Worm (Caenorhabditis elegans) whole organism, early embryonic: Measurements from ENCODE around the gene F19B6.3.

Experiments used
- B0310.2 ChIP-seq: sonication (generic microtip); optimal IDR thresholded peaks from 2 replicates; lab custom pipeline; 2016; ENCODE audit warnings: mild to moderate bottlenecking, missing genetic modification characterization, missing compliant biosample characterization
- F13C5.2 ChIP-seq: sonication (generic microtip); optimal IDR thresholded peaks from 2 replicates; lab custom pipeline; 2017; ENCODE audit warnings: mild to moderate bottlenecking, missing genetic modification characterization, inconsistent platforms, missing compliant biosample characterization
- aly-1 ChIP-seq: sonication (generic microtip); optimal IDR thresholded peaks from 2 replicates; lab custom pipeline; 2016; ENCODE audit warnings: missing genetic modification characterization, missing compliant biosample characterization
- ama-1 ChIP-seq: fragments of 150-350 bp; optimal IDR thresholded peaks from 2 replicates; lab custom pipeline; 2014
- ceh-13 ChIP-seq: fragments of 200-800 bp; sonication (Bioruptor generic); optimal IDR thresholded peaks from 2 replicates; lab custom pipeline; 2018; ENCODE audit warnings: mild to moderate bottlenecking, missing genetic modification characterization, missing compliant biosample characterization
- ceh-36 ChIP-seq: sonication (generic microtip); optimal IDR thresholded peaks from 2 replicates; lab custom pipeline; 2016; ENCODE audit warnings: missing genetic modification characterization, inconsistent platforms, missing compliant biosample characterization
- ets-7 ChIP-seq: sonication (generic microtip); optimal IDR thresholded peaks from 2 replicates; lab custom pipeline; 2016; ENCODE audit warnings: missing genotype, missing genetic modification characterization, missing compliant biosample characterization
- flt-1 ChIP-seq: fragments of 200-800 bp; sonication (Bioruptor generic); IDR thresholded peaks from 2 replicates; pipeline ENCODE4 v1.3.6; 2022; ENCODE audit warnings: missing genetic modification characterization, missing compliant biosample characterization
- hmbx-1 ChIP-seq: sonication (generic microtip); optimal IDR thresholded peaks from 2 replicates; lab custom pipeline; 2016; ENCODE audit warnings: mild to moderate bottlenecking, missing genetic modification characterization, missing compliant biosample characterization
- hmg-4 ChIP-seq: fragments of 200-800 bp; sonication (Bioruptor generic); optimal IDR thresholded peaks from 2 replicates; lab custom pipeline; 2018; ENCODE audit warnings: mild to moderate bottlenecking, missing genetic modification characterization, missing compliant biosample characterization
- hnd-1 ChIP-seq: sonication (generic microtip); optimal IDR thresholded peaks from 2 replicates; lab custom pipeline; 2016; ENCODE audit warnings: missing genetic modification characterization, missing compliant biosample characterization
- pes-1 ChIP-seq: fragments of 200-800 bp; sonication (Bioruptor generic); IDR thresholded peaks from 2 replicates; pipeline ENCODE4 v1.3.6; 2022; ENCODE audit warnings: missing genetic modification reagents, missing genetic modification characterization, missing compliant biosample characterization
- scrt-1 ChIP-seq: fragments of 200-800 bp; sonication (Bioruptor generic); IDR thresholded peaks from 2 replicates; pipeline ENCODE4 v1.3.6; 2022; ENCODE audit warnings: missing genetic modification characterization, missing compliant biosample characterization
- sea-1 ChIP-seq: fragments of 200-800 bp; sonication (Bioruptor generic); conservative IDR thresholded peaks from 2 replicates; pipeline ENCODE4 v1.3.6; 2022; ENCODE audit warnings: missing genetic modification characterization, missing compliant biosample characterization
- tbx-11 ChIP-seq: fragments of 200-800 bp; sonication (Bioruptor generic); IDR thresholded peaks from 2 replicates; pipeline ENCODE4 v1.3.6; 2022; ENCODE audit warnings: missing genetic modification characterization, missing compliant biosample characterization
- tbx-37 ChIP-seq: fragments of 200-800 bp; sonication (Bioruptor generic); conservative IDR thresholded peaks from 2 replicates; pipeline ENCODE4 v1.3.6; 2022; ENCODE audit warnings: missing genetic modification reagents, missing genetic modification characterization, missing compliant biosample characterization
- tra-4 ChIP-seq: sonication (generic microtip); optimal IDR thresholded peaks from 2 replicates; lab custom pipeline; 2017; ENCODE audit warnings: missing genetic modification characterization, missing compliant biosample characterization

The F19B6.3 gene

DNA sequence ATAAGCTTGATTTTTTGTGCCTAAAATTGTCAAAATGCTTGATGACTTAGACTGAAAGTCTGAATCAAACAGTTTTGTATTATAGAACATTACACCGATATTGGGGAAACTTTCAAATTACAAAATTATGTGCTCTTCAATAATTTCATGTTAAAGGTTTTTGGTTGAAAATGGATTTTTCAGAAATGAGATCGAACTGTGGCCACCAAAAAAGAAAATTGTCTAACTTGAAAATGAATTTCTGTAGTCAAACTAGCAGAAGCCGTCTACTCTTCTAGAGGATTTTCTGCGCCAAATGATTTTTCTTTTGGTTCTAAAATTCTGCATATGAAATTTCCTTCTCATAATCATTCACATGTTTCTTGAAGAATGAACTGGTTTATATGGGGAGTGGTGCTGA, 13.9 kb downstream of the F19B6.3 start:
- TF ChIP-seq ets-7 (tag; lab: Kevin White, UChicago) = no peak
- no peak for TF ChIP-seq tra-4 (tag; lab: Kevin White, UChicago)
- TF ChIP-seq B0310.2 = no peak
- TF ChIP-seq tbx-37 (GFP tag; lab: Robert Waterston, UW) = no peak
- no peak for TF ChIP-seq F13C5.2

DNA sequence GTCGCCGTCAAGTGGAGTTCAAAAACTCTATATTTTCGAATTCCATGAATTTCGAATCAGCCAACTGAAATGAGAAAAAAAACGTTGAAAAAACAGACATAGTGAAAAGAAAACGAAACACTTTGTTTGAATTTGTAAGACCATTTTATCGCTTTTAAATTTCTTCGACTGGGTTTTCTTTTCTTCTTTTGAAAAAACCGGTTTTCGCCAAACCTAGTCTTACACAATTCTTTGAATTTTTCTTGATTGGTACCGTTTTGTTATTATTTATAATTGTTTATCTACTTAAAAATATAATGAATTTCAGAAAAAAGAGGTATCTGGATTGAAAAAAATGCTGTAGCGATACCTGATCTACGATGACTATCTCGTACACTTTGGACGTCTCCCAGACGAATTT, 22.6 kb downstream of the F19B6.3 start, which contains the start of gene best-22:
Gene best-22 (plus strand): TSS at position 301 of the 400 bp plus-strand sequence.
- TF ChIP-seq tra-4 (tag; lab: Kevin White, UChicago) (no peak), hmg-4 (GFP tag; lab: Kevin White, UChicago) (no peak), B0310.2 (no peak), scrt-1 (GFP tag; lab: Robert Waterston, UW) (no peak)

DNA sequence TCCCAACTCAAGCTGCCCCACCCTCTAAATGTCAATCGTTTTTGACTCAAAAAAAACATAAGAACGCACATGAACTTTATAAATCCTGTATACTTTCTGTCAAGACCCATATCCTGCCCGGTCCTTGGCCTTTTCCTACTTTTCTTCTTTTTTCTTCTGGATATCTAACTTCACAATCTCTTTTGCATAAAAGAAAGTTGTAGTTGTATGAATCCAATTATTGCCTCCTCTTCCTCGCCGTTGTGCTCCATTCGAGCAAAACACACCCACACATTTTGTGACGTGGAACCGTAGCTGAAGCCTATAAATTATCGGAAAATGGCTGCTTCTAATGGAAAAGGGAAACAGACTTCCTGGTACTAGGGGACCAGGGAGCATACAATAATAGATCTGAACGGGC, 23.2 kb downstream of the F19B6.3 start:
- no peak for TF ChIP-seq pes-1 (GFP tag; lab: Robert Waterston, UW)
- TF ChIP-seq hnd-1 (tag; lab: Kevin White, UChicago) = no peak
- no peak for TF ChIP-seq tbx-11 (GFP tag; lab: Robert Waterston, UW)
- TF ChIP-seq flt-1 (GFP tag; lab: Robert Waterston, UW) = no peak
- no peak for TF ChIP-seq tbx-37 (GFP tag; lab: Robert Waterston, UW)
- TF ChIP-seq tra-4 (tag; lab: Kevin White, UChicago) = no peak
- no peak for TF ChIP-seq ets-7 (tag; lab: Kevin White, UChicago)
- no peak for TF ChIP-seq ama-1 (lab: Kevin White, UChicago)
- TF ChIP-seq hmbx-1 (tag; lab: Kevin White, UChicago) = no peak
- no peak for TF ChIP-seq aly-1 (tag; lab: Kevin White, UChicago)
- TF ChIP-seq ceh-13 (GFP tag; lab: Kevin White, UChicago) = no peak
- TF ChIP-seq ceh-36 (tag; lab: Kevin White, UChicago) = no peak
- TF ChIP-seq F13C5.2 = no peak
- TF ChIP-seq scrt-1 (GFP tag; lab: Robert Waterston, UW) = no peak
- TF ChIP-seq B0310.2 = no peak
- TF ChIP-seq hmg-4 (GFP tag; lab: Kevin White, UChicago) = no peak
- no peak for TF ChIP-seq sea-1 (GFP tag; lab: Robert Waterston, UW)

- TF ChIP-seq hmbx-1 (tag; lab: Kevin White, UChicago) = no peak
- TF ChIP-seq sea-1 (GFP tag; lab: Robert Waterston, UW) = no peak
- TF ChIP-seq scrt-1 (GFP tag; lab: Robert Waterston, UW) = no peak
- TF ChIP-seq F13C5.2 = no peak
- TF ChIP-seq aly-1 (tag; lab: Kevin White, UChicago) = no peak
- no peak for TF ChIP-seq tbx-11 (GFP tag; lab: Robert Waterston, UW)
- no peak for TF ChIP-seq B0310.2
- no peak for TF ChIP-seq tbx-37 (GFP tag; lab: Robert Waterston, UW)
Measured at ce11 chrIV:12359979-12360378, 32.9 kb downstream of the F19B6.3 start.

ce11 chrIV:12360742-12361195, 33.7 kb downstream of the F19B6.3 start, which contains the start of gene sec-24.2:
Gene sec-24.2, minus strand, starts transcription at chrIV:12360792.
- no peak for TF ChIP-seq aly-1 (tag; lab: Kevin White, UChicago)
- no peak for TF ChIP-seq tbx-11 (GFP tag; lab: Robert Waterston, UW)
- TF ChIP-seq sea-1 (GFP tag; lab: Robert Waterston, UW) = no peak
- TF ChIP-seq hmg-4 (GFP tag; lab: Kevin White, UChicago) = no peak
- TF ChIP-seq ceh-36 (tag; lab: Kevin White, UChicago) = no peak
- TF ChIP-seq tbx-37 (GFP tag; lab: Robert Waterston, UW) = no peak
- no peak for TF ChIP-seq B0310.2
- no peak for TF ChIP-seq hmbx-1 (tag; lab: Kevin White, UChicago)
- no peak for TF ChIP-seq hnd-1 (tag; lab: Kevin White, UChicago)
- no peak for TF ChIP-seq ets-7 (tag; lab: Kevin White, UChicago)
- TF ChIP-seq pes-1 (GFP tag; lab: Robert Waterston, UW) = no peak
- no peak for TF ChIP-seq flt-1 (GFP tag; lab: Robert Waterston, UW)
- no peak for TF ChIP-seq ceh-13 (GFP tag; lab: Kevin White, UChicago)
- no peak for TF ChIP-seq ama-1 (lab: Kevin White, UChicago)
- no peak for TF ChIP-seq scrt-1 (GFP tag; lab: Robert Waterston, UW)
- TF ChIP-seq F13C5.2 = no peak
- TF ChIP-seq tra-4 (tag; lab: Kevin White, UChicago) = no peak

- no peak for TF ChIP-seq hmbx-1 (tag; lab: Kevin White, UChicago)
Measured at ce11 chrIV:12361392-12362092, 34.5 kb downstream of the F19B6.3 start, which contains the start of the genes ccr-4 and ZC518.8. Gene ccr-4, plus strand, starts transcription at chrIV:12361542. Gene ZC518.8, minus strand, starts transcription at chrIV:12361908.

DNA sequence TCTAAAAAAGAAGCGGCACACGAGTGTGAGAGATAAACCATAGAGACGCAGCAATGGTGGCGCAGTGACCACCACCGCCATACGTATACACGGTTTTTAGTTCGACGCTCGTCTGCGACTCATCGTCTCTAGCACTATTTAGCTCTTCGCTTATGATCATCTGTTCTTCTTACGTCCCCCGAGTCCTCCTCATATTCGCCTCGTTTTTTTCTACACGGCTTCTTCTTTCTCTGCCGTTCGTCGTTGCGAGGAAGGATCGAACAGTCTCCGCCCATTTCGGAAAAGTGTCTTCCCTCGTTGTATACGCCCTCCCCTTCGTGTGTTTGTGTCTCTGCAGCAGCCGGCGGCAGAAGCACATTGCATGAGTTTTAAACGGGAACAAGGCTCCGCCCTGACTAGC, 37.9 kb downstream of the F19B6.3 start:
- TF ChIP-seq sea-1 (GFP tag; lab: Robert Waterston, UW) (0 out of 2 replicates have a peak, but pooled peaks have one; percentile 14), F13C5.2 (no peak)

- TF ChIP-seq ama-1 (lab: Kevin White, UChicago) = no peak
- TF ChIP-seq scrt-1 (GFP tag; lab: Robert Waterston, UW) = no peak
- TF ChIP-seq ceh-36 (tag; lab: Kevin White, UChicago) = no peak
- TF ChIP-seq B0310.2 = no peak
- no peak for TF ChIP-seq ceh-13 (GFP tag; lab: Kevin White, UChicago)
- no peak for TF ChIP-seq pes-1 (GFP tag; lab: Robert Waterston, UW)
- TF ChIP-seq ets-7 (tag; lab: Kevin White, UChicago) = no peak
- TF ChIP-seq tbx-37 (GFP tag; lab: Robert Waterston, UW) = no peak
- TF ChIP-seq aly-1 (tag; lab: Kevin White, UChicago) = no peak
- TF ChIP-seq sea-1 (GFP tag; lab: Robert Waterston, UW) = no peak
- TF ChIP-seq tbx-11 (GFP tag; lab: Robert Waterston, UW) = no peak
- TF ChIP-seq hmbx-1 (tag; lab: Kevin White, UChicago) = no peak
- TF ChIP-seq hmg-4 (GFP tag; lab: Kevin White, UChicago) = no peak
- no peak for TF ChIP-seq flt-1 (GFP tag; lab: Robert Waterston, UW)
- no peak for TF ChIP-seq hnd-1 (tag; lab: Kevin White, UChicago)
- TF ChIP-seq F13C5.2 = no peak
- TF ChIP-seq tra-4 (tag; lab: Kevin White, UChicago) = no peak
Measured at ce11 chrIV:12366571-12366970, 39.5 kb downstream of the F19B6.3 start.
